Worm (Caenorhabditis elegans) whole organism, L1 larva: ENCODE data around the gene wrt-6.

Experiments used
- C16A3.4 ChIP-seq: fragments of 150-350 bp; optimal IDR thresholded peaks from 2 replicates; lab custom pipeline; 2014; ENCODE audit warnings: missing biosample characterization, missing genetic modification characterization
- ama-1 ChIP-seq: fragments of 150-350 bp; optimal IDR thresholded peaks from 2 replicates; lab custom pipeline; 2014
- efl-3 ChIP-seq: fragments of 200-800 bp; sonication (Bioruptor generic); optimal IDR thresholded peaks from 2 replicates; lab custom pipeline; 2018; ENCODE audit warnings: mild to moderate bottlenecking, missing genetic modification characterization, missing compliant biosample characterization
- egl-27 ChIP-seq, 2 experiments: fragments of 150-350 bp in 1 of 2; sonication (generic microtip); optimal IDR thresholded peaks; 3 replicates each; lab custom pipeline; 2017 to 2018; ENCODE audit warnings: missing biosample characterization in 2 of 2, missing genetic modification characterization in 2 of 2, missing genetic modification reagents in 2 of 2
- elt-3 ChIP-seq, 6 experiments: fragments of 150-350 bp in 1 of 6; sonication (generic microtip); optimal IDR thresholded peaks; 2 replicates each; lab custom pipeline; 2017 to 2018; ENCODE audit warnings: missing biosample characterization in 6 of 6, missing genetic modification characterization in 6 of 6, inconsistent platforms in 1 of 6
- nhr-12 ChIP-seq: sonication (generic microtip); optimal IDR thresholded peaks from 2 replicates; lab custom pipeline; 2017; ENCODE audit warnings: missing biosample characterization, missing genetic modification characterization
- nhr-77 ChIP-seq: fragments of 150-350 bp; optimal IDR thresholded peaks from 2 replicates; lab custom pipeline; 2014; ENCODE audit warnings: missing biosample characterization, missing genetic modification characterization
- unc-86 ChIP-seq: sonication (generic microtip); optimal IDR thresholded peaks from 2 replicates; lab custom pipeline; 2016; ENCODE audit warnings: missing genetic modification characterization, missing compliant biosample characterization
- vab-15 ChIP-seq: sonication (generic microtip); optimal IDR thresholded peaks from 2 replicates; lab custom pipeline; 2017; ENCODE audit warnings: missing genotype, mild to moderate bottlenecking, missing genetic modification characterization, missing compliant biosample characterization
- zag-1 ChIP-seq: fragments of 150-350 bp; optimal IDR thresholded peaks from 2 replicates; lab custom pipeline; 2014; ENCODE audit warnings: missing biosample characterization, missing genetic modification characterization

DNA sequence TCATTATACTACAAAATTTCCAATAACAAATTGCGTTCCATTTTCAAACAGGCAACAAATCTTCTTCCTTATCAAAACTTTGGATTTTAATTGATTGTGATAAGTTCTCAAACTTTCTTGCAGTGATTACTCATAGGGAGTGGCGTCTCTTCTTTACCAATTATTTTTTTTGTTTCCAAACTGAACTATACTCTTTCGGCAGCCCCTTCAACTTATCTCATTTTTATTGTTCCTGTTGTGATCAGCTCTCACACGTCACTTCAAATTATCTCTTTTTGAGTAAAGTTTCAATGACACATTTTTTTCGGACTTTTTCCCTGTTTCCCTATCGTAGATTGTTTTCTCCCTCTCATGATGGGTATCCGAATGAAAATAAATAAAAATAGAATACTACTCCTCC lies 12.4 kb downstream of the wrt-6 start:
- no peak for TF ChIP-seq vab-15
- no peak for TF ChIP-seq C16A3.4 (tag; lab: Kevin White, UChicago)
- no peak for TF ChIP-seq efl-3 (GFP tag; lab: Kevin White, UChicago)
- no peak for TF ChIP-seq nhr-77
- TF ChIP-seq elt-3 (tag; optimal IDR thresholded peaks at IDR 0.05; lab: Kevin White, UChicago), result peak in 4 of 6 experiments; percentile 21 to 44 (median 36)
- TF ChIP-seq egl-27 (tag; optimal IDR thresholded peaks at IDR 0.05; lab: Kevin White, UChicago), result no peak
- TF ChIP-seq nhr-12 (tag; lab: Kevin White, UChicago), result no peak
- no peak for TF ChIP-seq ama-1 (lab: Kevin White, UChicago)
- TF ChIP-seq unc-86 (tag; lab: Kevin White, UChicago), result no peak
- TF ChIP-seq zag-1 (tag; lab: Kevin White, UChicago), result no peak
